Worm (Caenorhabditis elegans): ENCODE results near the gene asm-2.

DNA sequence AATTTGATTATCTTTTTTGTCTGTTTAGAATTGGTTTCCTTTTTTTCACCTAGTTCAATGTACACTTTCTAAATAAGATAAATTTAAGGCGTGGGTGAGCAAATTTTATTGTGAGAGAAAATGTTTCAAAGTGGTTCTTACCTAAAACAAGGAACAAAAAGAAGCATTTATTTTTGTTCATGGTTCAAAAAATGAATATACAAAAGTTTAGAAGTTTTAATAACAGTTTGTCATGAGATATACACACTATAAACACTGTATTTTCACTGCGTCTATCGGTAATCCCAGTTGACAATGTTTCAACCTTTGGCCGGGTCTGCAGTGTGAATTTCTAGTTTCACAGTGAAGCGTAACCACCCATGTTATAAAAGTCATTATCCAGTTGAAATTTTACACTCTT lies 8.7 kb downstream of the asm-2 start, which contains the start of gene F08G12.11:
- TF ChIP-seq lsy-2 (tag; optimal IDR thresholded peaks at IDR 0.05) (no peak), set-16 (GFP tag; IDR thresholded peaks at IDR 0.05) (no peak), fos-1 (tag; optimal IDR thresholded peaks at IDR 0.05) (no peak), ama-1 (optimal IDR thresholded peaks at IDR 0.05) (no peak), attf-4 (tag; optimal IDR thresholded peaks at IDR 0.05) (no peak), sdz-12 (GFP tag; optimal IDR thresholded peaks at IDR 0.05) (no peak), rbr-2 (tag; optimal IDR thresholded peaks at IDR 0.05) (no peak)
